Worm (Caenorhabditis elegans): ENCODE results near the gene srt-74.

- TF ChIP-seq ces-1 (GFP tag; optimal IDR thresholded peaks at IDR 0.05) (no peak), dve-1 (tag; optimal IDR thresholded peaks at IDR 0.05; ENCODE audit: insufficient read depth) (no peak), skn-1 (tag; optimal IDR thresholded peaks at IDR 0.05) (no peak), snpc-4 (tag; optimal IDR thresholded peaks at IDR 0.05) (no peak), nhr-11 (tag; optimal IDR thresholded peaks at IDR 0.05) (no peak), unc-62 (GFP tag; optimal IDR thresholded peaks at IDR 0.05 in 1 of 2) (no peak), unc-62 (tag; optimal IDR thresholded peaks at IDR 0.05) (no peak), daf-12 (tag; optimal IDR thresholded peaks at IDR 0.05) (no peak), unc-130 (GFP tag; optimal IDR thresholded peaks at IDR 0.05) (no peak), zag-1 (tag; optimal IDR thresholded peaks at IDR 0.05) (no peak)
These were observed 30.6 kb upstream of the srt-74 start, which contains the start of gene F14D7.8 for ce11 chrV:14312695-14313094.

All from whole organism, L4 larva.